Worm (Caenorhabditis elegans) whole organism, L4/young adult: ENCODE results near the gene T16G12.9.

Experiments
- W03F9.2 ChIP-seq: fragments of 150-350 bp; optimal IDR thresholded peaks from 2 replicates; lab custom pipeline; 2014; ENCODE audit warnings: missing biosample characterization, missing genetic modification characterization
- him-1 ChIP-seq: sonication (generic microtip); optimal IDR thresholded peaks from 2 replicates; lab custom pipeline; 2016; ENCODE audit warnings: missing genotype, missing genetic modification reagents, missing genetic modification characterization, missing compliant biosample characterization

ce11 chrIII:10096525-10096972 is 18.5 kb upstream of the T16G12.9 start:
- TF ChIP-seq him-1 (tag; lab: Kevin White, UChicago) (peak; percentile 39), W03F9.2 (tag; lab: Kevin White, UChicago) (peak; percentile 66)
